Fruit fly (Drosophila melanogaster) whole organism, wandering third instar larva: ENCODE results near the gene CG1965.

Experiments
- CG32264 ChIP-seq: fragments of 200-800 bp; sonication (Bioruptor generic); optimal IDR thresholded peaks from 2 replicates; lab custom pipeline; 2016; ENCODE audit warnings: missing biosample characterization, missing genetic modification characterization
- CG9705 ChIP-seq: fragments of 200-800 bp; sonication (Bioruptor generic); optimal IDR thresholded peaks from 2 replicates; lab custom pipeline; 2018; ENCODE audit warnings: missing biosample characterization, mild to moderate bottlenecking, missing genetic modification characterization
- CrebA ChIP-seq: fragments of 200-800 bp; sonication (Bioruptor generic); optimal IDR thresholded peaks from 2 replicates; lab custom pipeline; 2016; ENCODE audit warnings: missing biosample characterization, mild to moderate bottlenecking, missing genetic modification characterization, borderline replicate concordance
- Dfd ChIP-seq: fragments of >200 bp; optimal IDR thresholded peaks from 2 replicates; lab custom pipeline; 2017; ENCODE audit warnings: missing biosample characterization, missing genetic modification characterization
- Dif ChIP-seq: fragments of 200-275, 200-300 bp; sonication (Bioruptor generic); optimal IDR thresholded peaks from 2 replicates; lab custom pipeline; 2018; ENCODE audit warnings: missing biosample characterization, missing genetic modification characterization; ENCODE audit not compliant: partially characterized antibody
- GATAd ChIP-seq: sonication (Bioruptor generic); optimal IDR thresholded peaks from 2 replicates; lab custom pipeline; 2016; ENCODE audit warnings: missing biosample characterization, missing genetic modification characterization
- HLH106 ChIP-seq: fragments of 200-800 bp; optimal IDR thresholded peaks from 3 replicates; lab custom pipeline; 2019; ENCODE audit warnings: missing biosample characterization, mild to moderate bottlenecking, missing genetic modification characterization, moderate library complexity
- Hnf4 ChIP-seq: fragments of 200-800 bp; sonication (Bioruptor generic); optimal IDR thresholded peaks from 2 replicates; lab custom pipeline; 2016; ENCODE audit warnings: missing biosample characterization, mild to moderate bottlenecking, missing genetic modification characterization
- Hr78 ChIP-seq: fragments of >200 bp; optimal IDR thresholded peaks from 2 replicates; lab custom pipeline; 2017; ENCODE audit warnings: missing biosample characterization, missing genetic modification characterization
- Hr83 ChIP-seq: fragments of 200-300 bp; sonication (Bioruptor generic); optimal IDR thresholded peaks from 2 replicates; lab custom pipeline; 2016; ENCODE audit warnings: missing biosample characterization, mild to moderate bottlenecking, missing genetic modification characterization, moderate library complexity; ENCODE audit not compliant: poor library complexity, severe bottlenecking
- Jra ChIP-seq: sonication (Bioruptor generic); optimal IDR thresholded peaks from 2 replicates; lab custom pipeline; 2016; ENCODE audit warnings: missing biosample characterization, missing genetic modification characterization
- Mio ChIP-seq: sonication (Bioruptor generic); optimal IDR thresholded peaks from 2 replicates; lab custom pipeline; 2016; ENCODE audit warnings: missing biosample characterization, missing genetic modification characterization
- Myc ChIP-seq: fragments of >200 bp; optimal IDR thresholded peaks from 2 replicates; lab custom pipeline; 2017
- N ChIP-seq: fragments of >200 bp; optimal IDR thresholded peaks from 2 replicates; lab custom pipeline; 2018; ENCODE audit warnings: missing biosample characterization, missing external identifiers, missing genetic modification characterization
- OdsH ChIP-seq: fragments of 200-800 bp; sonication (Bioruptor generic); optimal IDR thresholded peaks from 2 replicates; lab custom pipeline; 2016; ENCODE audit warnings: missing biosample characterization, mild to moderate bottlenecking, missing genetic modification characterization
- Rel ChIP-seq, 2 experiments: fragments of 200-800 bp; sonication (Bioruptor generic) in 1 of 2; optimal IDR thresholded peaks; 2 replicates in 1 of 2; 3 replicates in 1 of 2; lab custom pipeline; 2016 to 2019; ENCODE audit warnings: mild to moderate bottlenecking in 2 of 2, missing biosample characterization in 2 of 2, missing genetic modification characterization in 2 of 2, moderate library complexity in 1 of 2
- Sp1 ChIP-seq: fragments of 200-800 bp; sonication (Bioruptor generic); optimal IDR thresholded peaks from 3 replicates; lab custom pipeline; 2019; ENCODE audit warnings: missing biosample characterization, mild to moderate bottlenecking, missing genetic modification characterization, moderate library complexity
- Vsx2 ChIP-seq: fragments of 200-300, 225-300 bp; sonication (Bioruptor generic); optimal IDR thresholded peaks from 2 replicates; lab custom pipeline; 2018; ENCODE audit warnings: missing biosample characterization, missing genetic modification characterization; ENCODE audit not compliant: partially characterized antibody
- br ChIP-seq: fragments of 200-800 bp; sonication (Bioruptor generic); optimal IDR thresholded peaks from 2 replicates; lab custom pipeline; 2016; ENCODE audit warnings: missing biosample characterization, missing genetic modification characterization
- brk ChIP-seq: fragments of 200-800 bp; sonication (Bioruptor generic); optimal IDR thresholded peaks from 2 replicates; lab custom pipeline; 2016; ENCODE audit warnings: missing biosample characterization, mild to moderate bottlenecking, missing genetic modification characterization
- dl ChIP-seq, 2 experiments: fragments of 175-275, 200-275 bp in 1 of 2; fragments of 200-275 bp in 1 of 2; sonication (Bioruptor generic); optimal IDR thresholded peaks; lab custom pipeline; 2018; ENCODE audit warnings: mild to moderate bottlenecking in 2 of 2, missing biosample characterization in 2 of 2, missing genetic modification characterization in 2 of 2, moderate library complexity in 2 of 2; ENCODE audit not compliant: partially characterized antibody in 2 of 2, insufficient read depth in 1 of 2
- dmrt93B ChIP-seq: fragments of 200-800 bp; sonication (Bioruptor generic); optimal IDR thresholded peaks from 2 replicates; lab custom pipeline; 2018; ENCODE audit warnings: missing biosample characterization, mild to moderate bottlenecking, missing genetic modification characterization
- ey ChIP-seq: fragments of 200-800 bp; sonication (Bioruptor generic); optimal IDR thresholded peaks from 2 replicates; lab custom pipeline; 2016; ENCODE audit warnings: missing biosample characterization, missing genetic modification characterization
- foxo ChIP-seq, 2 experiments: fragments of 200-800 bp; sonication (Bioruptor generic); optimal IDR thresholded peaks; 2 replicates in 1 of 2; 3 replicates in 1 of 2; lab custom pipeline; 2016 to 2017; ENCODE audit warnings: missing biosample characterization in 2 of 2, missing genetic modification characterization in 2 of 2
- fru ChIP-seq: fragments of 200-800 bp; sonication (Bioruptor generic); optimal IDR thresholded peaks from 3 replicates; lab custom pipeline; 2016; ENCODE audit warnings: missing biosample characterization, mild to moderate bottlenecking, missing genetic modification characterization
- h ChIP-seq: fragments of 200-800 bp; sonication (Bioruptor generic); optimal IDR thresholded peaks from 3 replicates; lab custom pipeline; 2016; ENCODE audit warnings: missing biosample characterization, mild to moderate bottlenecking, missing genetic modification characterization
- jim ChIP-seq: fragments of 175-275, 200-325 bp; sonication (Bioruptor generic); optimal IDR thresholded peaks from 2 replicates; lab custom pipeline; 2016; ENCODE audit warnings: missing biosample characterization, mild to moderate bottlenecking, missing genetic modification characterization
- lola ChIP-seq: fragments of >200 bp; optimal IDR thresholded peaks from 2 replicates; lab custom pipeline; 2017; ENCODE audit warnings: missing biosample characterization, missing genetic modification characterization
- pan ChIP-seq: fragments of >200 bp; optimal IDR thresholded peaks from 2 replicates; lab custom pipeline; 2017
- psq ChIP-seq: fragments of 200-800 bp; sonication (Bioruptor generic); optimal IDR thresholded peaks from 3 replicates; lab custom pipeline; 2017; ENCODE audit warnings: missing biosample characterization, mild to moderate bottlenecking, missing genetic modification characterization, moderate library complexity
- rgr ChIP-seq: fragments of 200-800 bp; sonication (Bioruptor generic); optimal IDR thresholded peaks from 3 replicates; lab custom pipeline; 2016; ENCODE audit warnings: missing biosample characterization, mild to moderate bottlenecking, missing genetic modification characterization
- sage ChIP-seq: fragments of 200-800 bp; sonication (Bioruptor generic); optimal IDR thresholded peaks from 2 replicates; lab custom pipeline; 2016; ENCODE audit warnings: missing biosample characterization, mild to moderate bottlenecking, missing genetic modification characterization
- tai ChIP-seq: sonication (Bioruptor generic); optimal IDR thresholded peaks from 2 replicates; lab custom pipeline; 2016; ENCODE audit warnings: missing biosample characterization, missing genetic modification characterization
- usp ChIP-seq: fragments of >200 bp; optimal IDR thresholded peaks from 2 replicates; lab custom pipeline; 2017; ENCODE audit warnings: missing biosample characterization, missing genetic modification characterization
- woc ChIP-seq: sonication (Bioruptor generic); optimal IDR thresholded peaks from 2 replicates; lab custom pipeline; 2016; ENCODE audit warnings: missing biosample characterization, mild to moderate bottlenecking, missing genetic modification characterization

CG1965 gene

dm6 chr3R:7075712-7076183 lies 8.5 kb downstream of the CG1965 start (continued):
- TF ChIP-seq GATAd (GFP tag; lab: Kevin White, UChicago) (no peak), Hr83 (peak; percentile 57), sage (GFP tag; lab: Kevin White, UChicago) (peak; percentile 83), brk (GFP tag; lab: Kevin White, UChicago) (peak; percentile 91), HLH106 (tag; lab: Kevin White, UChicago) (peak; percentile 94), Myc (no peak), fru (GFP tag; lab: Kevin White, UChicago) (peak; percentile 97), lola (no peak), tai (GFP tag; lab: Kevin White, UChicago) (no peak), Hr78 (GFP tag; lab: Kevin White, UChicago) (no peak)

dm6 chr3R:7076293-7076981 lies 9.2 kb downstream of the CG1965 start:
- TF ChIP-seq br (peak; percentile 46), rgr (no peak), foxo (GFP tag; optimal IDR thresholded peaks at IDR 0.05; lab: Kevin White, UChicago) (no peak), Rel (GFP tag; optimal IDR thresholded peaks at IDR 0.05; lab: Kevin White, UChicago) (no peak), Rel (tag; optimal IDR thresholded peaks at IDR 0.05; lab: Kevin White, UChicago) (no peak), Dfd (GFP tag; lab: Kevin White, UChicago) (no peak), dmrt93B (GFP tag; lab: Kevin White, UChicago) (no peak), sage (GFP tag; lab: Kevin White, UChicago) (peak; percentile 15), fru (GFP tag; lab: Kevin White, UChicago) (no peak)

dm6 chr3R:7079718-7080117 lies 12.5 kb downstream of the CG1965 start:
- TF ChIP-seq sage (GFP tag; lab: Kevin White, UChicago) (no peak), usp (no peak), h (GFP tag; lab: Kevin White, UChicago) (no peak), Hr83 (no peak), Dif (GFP tag; lab: Kevin White, UChicago) (no peak), dl (GFP tag; optimal IDR thresholded peaks at IDR 0.05; lab: Kevin White, UChicago; ENCODE audit: insufficient read depth in 1 of 2, partially characterized antibody in 2 of 2) (no peak)

dm6 chr3R:7080157-7080916 lies 13.1 kb downstream of the CG1965 start, which contains the start of gene Ref1:
Gene Ref1, minus strand, starts transcription at chr3R:7080387.
- TF ChIP-seq Vsx2 (GFP tag; lab: Kevin White, UChicago) (no peak), woc (peak; percentile 63)

dm6 chr3R:7081972-7082371 lies 14.8 kb downstream of the CG1965 start, which contains the start of gene Dpck:
Gene Dpck, plus strand, starts transcription at chr3R:7082182.
- TF ChIP-seq N (GFP tag; lab: Kevin White, UChicago): no peak
- no peak for TF ChIP-seq Dfd (GFP tag; lab: Kevin White, UChicago)
- TF ChIP-seq Hnf4 (GFP tag; lab: Kevin White, UChicago): peak; percentile 30
- no peak for TF ChIP-seq OdsH (GFP tag; lab: Kevin White, UChicago)
- TF ChIP-seq br: no peak
- TF ChIP-seq Myc: no peak
- peak; percentile 19 for TF ChIP-seq rgr
- no peak for TF ChIP-seq Jra
- peak; percentile 47 for TF ChIP-seq sage (GFP tag; lab: Kevin White, UChicago)
- no peak for TF ChIP-seq psq (GFP tag; lab: Kevin White, UChicago)
- TF ChIP-seq Hr83: peak; percentile 23
- TF ChIP-seq h (GFP tag; lab: Kevin White, UChicago): peak; percentile 30
- no peak for TF ChIP-seq usp
- TF ChIP-seq jim (GFP tag; lab: Kevin White, UChicago): peak; percentile 28
- no peak for TF ChIP-seq brk (GFP tag; lab: Kevin White, UChicago)
- TF ChIP-seq pan (lab: Kevin White, UChicago): no peak
- peak; percentile 19 for TF ChIP-seq Mio (GFP tag; lab: Kevin White, UChicago)
- TF ChIP-seq HLH106 (tag; lab: Kevin White, UChicago): peak; percentile 30
- TF ChIP-seq tai (GFP tag; lab: Kevin White, UChicago): no peak
- TF ChIP-seq Sp1 (GFP tag; lab: Kevin White, UChicago): peak; percentile 53
- TF ChIP-seq Vsx2 (GFP tag; lab: Kevin White, UChicago): no peak
- no peak for TF ChIP-seq GATAd (GFP tag; lab: Kevin White, UChicago)
- TF ChIP-seq CG32264 (GFP tag; lab: Kevin White, UChicago): no peak
- no peak for TF ChIP-seq CrebA (GFP tag; lab: Kevin White, UChicago)
- peak; percentile 60 for TF ChIP-seq woc
- TF ChIP-seq foxo (GFP tag; optimal IDR thresholded peaks at IDR 0.05; lab: Kevin White, UChicago): peak in 1 of 2 experiments; percentile 20
- TF ChIP-seq CG9705 (GFP tag; lab: Kevin White, UChicago): no peak
- no peak for TF ChIP-seq Rel (GFP tag; optimal IDR thresholded peaks at IDR 0.05; lab: Kevin White, UChicago)
- peak; percentile 47 for TF ChIP-seq Rel (tag; optimal IDR thresholded peaks at IDR 0.05; lab: Kevin White, UChicago)
- no peak for TF ChIP-seq dmrt93B (GFP tag; lab: Kevin White, UChicago)
- no peak for TF ChIP-seq dl (GFP tag; optimal IDR thresholded peaks at IDR 0.05; lab: Kevin White, UChicago; ENCODE audit: insufficient read depth in 1 of 2, partially characterized antibody in 2 of 2)
- peak; percentile 11 for TF ChIP-seq ey (GFP tag; lab: Kevin White, UChicago)
